Worm (Caenorhabditis elegans): ENCODE data around the gene Y40H4A.2.

Gene Y40H4A.2

ce11 chrV:14610781-14611180 lies 25.5 kb upstream of the Y40H4A.2 start:
- TF ChIP-seq mxl-2 (GFP tag; conservative IDR thresholded peaks at IDR 0.05) (no peak), ceh-20 (GFP tag; IDR thresholded peaks at IDR 0.05) (no peak), aha-1 (tag) (peak; percentile 57)

- TF ChIP-seq lin-38 (GFP tag; IDR thresholded peaks at IDR 0.05) (no peak), F10B5.3 (tag; optimal IDR thresholded peaks at IDR 0.05) (no peak), ZK546.5 (tag; optimal IDR thresholded peaks at IDR 0.05) (no peak), daf-12 (tag; optimal IDR thresholded peaks at IDR 0.05) (no peak), jun-1 (tag; optimal IDR thresholded peaks at IDR 0.05) (no peak), zip-2 (tag; optimal IDR thresholded peaks at IDR 0.05) (no peak), aly-2 (tag; optimal IDR thresholded peaks at IDR 0.05) (no peak), nhr-102 (tag; optimal IDR thresholded peaks at IDR 0.05) (no peak), dmd-6 (GFP tag; IDR thresholded peaks at IDR 0.05) (no peak), lin-29 (GFP tag; IDR thresholded peaks at IDR 0.05) (no peak), egl-43 (GFP tag; IDR thresholded peaks at IDR 0.05) (no peak), Y5F2A.4 (GFP tag; optimal IDR thresholded peaks at IDR 0.05) (no peak)
Measured at ce11 chrV:14609643-14610042, 24.4 kb upstream of the Y40H4A.2 start, which contains the start of gene R11H6.4. Gene R11H6.4 (plus strand): TSS chrV:14609943.

- TF ChIP-seq dmd-6 (GFP tag; IDR thresholded peaks at IDR 0.05) (no peak), hif-1 (tag; optimal IDR thresholded peaks at IDR 0.05) (no peak), R02D3.7 (tag; optimal IDR thresholded peaks at IDR 0.05) (no peak), nhr-237 (tag; optimal IDR thresholded peaks at IDR 0.05) (no peak), nhr-111 (GFP tag; optimal IDR thresholded peaks at IDR 0.05) (no peak), spr-1 (tag; optimal IDR thresholded peaks at IDR 0.05) (no peak), saeg-2 (GFP tag; IDR thresholded peaks at IDR 0.05) (no peak), sdz-12 (GFP tag; optimal IDR thresholded peaks at IDR 0.05) (no peak), tra-1 (GFP tag; IDR thresholded peaks at IDR 0.05) (no peak), F49E8.2 (tag; optimal IDR thresholded peaks at IDR 0.05; ENCODE audit: borderline replicate concordance) (no peak), lin-29 (GFP tag; IDR thresholded peaks at IDR 0.05) (no peak), mdt-29 (GFP tag; IDR thresholded peaks at IDR 0.05) (no peak), egl-43 (GFP tag; IDR thresholded peaks at IDR 0.05) (no peak), Y5F2A.4 (GFP tag; optimal IDR thresholded peaks at IDR 0.05) (no peak)
Measured at ce11 chrV:14603755-14604154, 18.5 kb upstream of the Y40H4A.2 start.

- no peak for TF ChIP-seq dmd-6 (GFP tag; IDR thresholded peaks at IDR 0.05)
- no peak for TF ChIP-seq egl-43 (GFP tag; IDR thresholded peaks at IDR 0.05)
- TF ChIP-seq mxl-3 (GFP tag; optimal IDR thresholded peaks at IDR 0.05), result no peak
Measured at ce11 chrV:14599972-14600371, 14.7 kb upstream of the Y40H4A.2 start, which contains the start of gene glb-22. Gene glb-22 (plus strand): TSS chrV:14600272.

- TF ChIP-seq hmg-1.1 (GFP tag; IDR thresholded peaks at IDR 0.05) (peak; percentile 54; the same call in 1 of the 2 replicates), vab-7 (GFP tag; IDR thresholded peaks at IDR 0.05) (no peak), php-3 (GFP tag; IDR thresholded peaks at IDR 0.05) (no peak), Y75B8A.6 (GFP tag; IDR thresholded peaks at IDR 0.05) (no peak), nhr-102 (tag; optimal IDR thresholded peaks at IDR 0.05) (no peak), F26F4.8 (GFP tag; conservative IDR thresholded peaks at IDR 0.05) (no peak), nhr-11 (tag; optimal IDR thresholded peaks at IDR 0.05) (no peak), daf-12 (tag; optimal IDR thresholded peaks at IDR 0.05) (no peak), unc-130 (GFP tag; optimal IDR thresholded peaks at IDR 0.05) (no peak), set-16 (GFP tag; IDR thresholded peaks at IDR 0.05) (no peak), lin-38 (GFP tag; IDR thresholded peaks at IDR 0.05) (peak; percentile 78), dpl-1 (GFP tag; optimal IDR thresholded peaks at IDR 0.05) (peak; percentile 24), spr-3 (GFP tag; optimal IDR thresholded peaks at IDR 0.05) (no peak), ctbp-1 (GFP tag; IDR thresholded peaks at IDR 0.05) (0 out of 2 replicates have a peak, but pooled peaks have one; percentile 13), lir-3 (tag; optimal IDR thresholded peaks at IDR 0.05) (no peak), lin-39 (tag; optimal IDR thresholded peaks at IDR 0.05) (no peak), aha-1 (tag) (no peak), nhr-42 (GFP tag; IDR thresholded peaks at IDR 0.05) (no peak), rbr-2 (tag; optimal IDR thresholded peaks at IDR 0.05) (peak; percentile 1), egl-43 (GFP tag; IDR thresholded peaks at IDR 0.05) (no peak), T20F7.1 (GFP tag; optimal IDR thresholded peaks at IDR 0.05) (no peak), pha-4 (GFP tag; IDR thresholded peaks at IDR 0.05) (no peak), pha-4 (tag; optimal IDR thresholded peaks at IDR 0.05) (peak; percentile 22)
Measured at ce11 chrV:14597681-14598184, 12.5 kb upstream of the Y40H4A.2 start, which contains the start of gene R11H6.2. Gene R11H6.2 (plus strand): TSS chrV:14598006.
